Fruit fly (Drosophila melanogaster): Measurements from ENCODE around the gene CG32109.

- TF ChIP-seq CG4617 (GFP tag; optimal IDR thresholded peaks at IDR 0.05; ENCODE audit: borderline replicate concordance) (no peak), bigmax (GFP tag; optimal IDR thresholded peaks at IDR 0.05) (no peak), fd96Cb (tag; optimal IDR thresholded peaks at IDR 0.05) (no peak), trem (tag; optimal IDR thresholded peaks at IDR 0.05) (no peak), mirr (GFP tag; optimal IDR thresholded peaks at IDR 0.05) (peak; percentile 73), ase (GFP tag; IDR thresholded peaks at IDR 0.05) (no peak), stc (GFP tag; IDR thresholded peaks at IDR 0.05) (no peak), slbo (GFP tag; IDR thresholded peaks at IDR 0.05) (no peak), GATAe (GFP tag; conservative IDR thresholded peaks at IDR 0.05) (no peak), BtbVII (GFP tag; optimal IDR thresholded peaks at IDR 0.05) (no peak), Hr39 (optimal IDR thresholded peaks at IDR 0.05) (no peak)
Measured at dm6 chr3L:12791679-12792229, 46.6 kb downstream of the CG32109 start.
